Worm (Caenorhabditis elegans) whole organism, mixed stage, embryonic: ENCODE data around the gene tnt-4.

Experiments used
- ceh-39 ChIP-seq: fragments of 150-350 bp; optimal IDR thresholded peaks from 2 replicates; lab custom pipeline; 2014; ENCODE audit warnings: missing biosample characterization, missing genetic modification characterization
- elt-1 ChIP-seq: sonication (generic microtip); optimal IDR thresholded peaks from 2 replicates; lab custom pipeline; 2017; ENCODE audit warnings: missing genetic modification characterization, mild to moderate bottlenecking, missing compliant biosample characterization, antibody characterized with exemption, moderate library complexity, borderline replicate concordance; ENCODE audit not compliant: insufficient read depth
- lsy-2 ChIP-seq: fragments of 150-350 bp; optimal IDR thresholded peaks from 2 replicates; lab custom pipeline; 2014; ENCODE audit warnings: missing biosample characterization, missing genetic modification characterization
- nhr-28 ChIP-seq: fragments of 150-350 bp; optimal IDR thresholded peaks from 2 replicates; lab custom pipeline; 2014; ENCODE audit warnings: missing biosample characterization, missing genetic modification characterization
- snpc-4 ChIP-seq: fragments of 150-350 bp; optimal IDR thresholded peaks from 2 replicates; lab custom pipeline; 2014; ENCODE audit warnings: missing biosample characterization, missing genetic modification characterization
- sptf-1 ChIP-seq: sonication (generic microtip); optimal IDR thresholded peaks from 2 replicates; lab custom pipeline; 2017; ENCODE audit warnings: mild to moderate bottlenecking, missing genetic modification characterization, moderate library complexity, missing compliant biosample characterization
- zip-8 ChIP-seq: fragments of 150-350 bp; optimal IDR thresholded peaks from 2 replicates; lab custom pipeline; 2014; ENCODE audit warnings: missing biosample characterization, missing genetic modification characterization

- no peak for TF ChIP-seq snpc-4 (tag; lab: Kevin White, UChicago)
- no peak for TF ChIP-seq elt-1 (tag; lab: Kevin White, UChicago)
- TF ChIP-seq sptf-1 (tag; lab: Kevin White, UChicago) = no peak
- TF ChIP-seq zip-8 (tag; lab: Kevin White, UChicago) = no peak
- TF ChIP-seq nhr-28 (tag; lab: Kevin White, UChicago) = no peak
- TF ChIP-seq lsy-2 (tag; lab: Kevin White, UChicago) = no peak
- TF ChIP-seq ceh-39 (tag; lab: Kevin White, UChicago) = no peak
Measured at ce11 chrV:2021283-2021682, 28.6 kb upstream of the tnt-4 start.
